Fruit fly (Drosophila melanogaster) whole organism, pupa: Measurements from ENCODE around the gene Muc12Ea.
A peak's percentile ranks its signal among the peaks of the same experiment; 100 is the strongest.

Source experiments
- CG10348 ChIP-seq: fragments of 200-800 bp; sonication (Bioruptor generic); IDR thresholded peaks from 2 replicates; pipeline ENCODE4 v1.3.6; 2022; ENCODE audit warnings: missing biosample characterization, missing genetic modification characterization
- CG12605 ChIP-seq: fragments of 200-800 bp; sonication (Bioruptor generic); IDR thresholded peaks from 2 replicates; pipeline ENCODE4 v1.3.6; 2022; ENCODE audit warnings: missing biosample characterization, missing genetic modification characterization
- CG13204 ChIP-seq: fragments of 200-800 bp; sonication (Bioruptor generic); optimal IDR thresholded peaks from 2 replicates; lab custom pipeline; 2018; ENCODE audit warnings: missing biosample characterization, mild to moderate bottlenecking, missing genetic modification characterization, moderate library complexity
- CG14655 ChIP-seq: fragments of 200-800 bp; sonication (Bioruptor generic); optimal IDR thresholded peaks from 3 replicates; lab custom pipeline; 2017; ENCODE audit warnings: mild to moderate bottlenecking, missing biosample characterization, missing genetic modification reagents, missing genetic modification characterization
- CG15710 ChIP-seq: fragments of 200-800 bp; sonication (Bioruptor generic); optimal IDR thresholded peaks from 2 replicates; lab custom pipeline; 2018; ENCODE audit warnings: missing biosample characterization, mild to moderate bottlenecking, missing genetic modification characterization, moderate library complexity
- CG17806 ChIP-seq: fragments of 200-800 bp; sonication (Bioruptor generic); optimal IDR thresholded peaks from 2 replicates; lab custom pipeline; 2018; ENCODE audit warnings: missing biosample characterization, mild to moderate bottlenecking, missing genetic modification characterization, moderate library complexity
- CG32121 ChIP-seq: fragments of 200-800 bp; sonication (Bioruptor generic); IDR thresholded peaks from 2 replicates; pipeline ENCODE4 v1.3.6; 2022; ENCODE audit warnings: missing biosample characterization, missing genetic modification characterization
- CG34367 ChIP-seq: fragments of 200-800 bp; sonication (Bioruptor generic); optimal IDR thresholded peaks from 2 replicates; lab custom pipeline; 2018; ENCODE audit warnings: missing biosample characterization, mild to moderate bottlenecking, missing genetic modification characterization
- CG4496 ChIP-seq: fragments of 200-800 bp; sonication (Bioruptor generic); IDR thresholded peaks from 3 replicates; pipeline ENCODE4 v1.3.6; 2022; ENCODE audit warnings: missing biosample characterization, missing genetic modification characterization
- CG8159 ChIP-seq: fragments of 200-800 bp; sonication (Bioruptor generic); optimal IDR thresholded peaks from 3 replicates; lab custom pipeline; 2018; ENCODE audit warnings: missing biosample characterization, mild to moderate bottlenecking, missing genetic modification characterization, moderate library complexity
- CG8301 ChIP-seq: fragments of 200-800 bp; sonication (Bioruptor generic); optimal IDR thresholded peaks from 2 replicates; lab custom pipeline; 2018; ENCODE audit warnings: missing biosample characterization, mild to moderate bottlenecking, missing genetic modification characterization
- CG9948 ChIP-seq: fragments of 200-800 bp; sonication (Bioruptor generic); optimal IDR thresholded peaks from 2 replicates; lab custom pipeline; 2018; ENCODE audit warnings: missing biosample characterization, mild to moderate bottlenecking, missing genetic modification characterization, moderate library complexity
- D1 ChIP-seq: fragments of 200-800 bp; sonication (Bioruptor generic); optimal IDR thresholded peaks from 2 replicates; lab custom pipeline; 2018; ENCODE audit warnings: missing biosample characterization, mild to moderate bottlenecking, missing genetic modification characterization, moderate library complexity
- EcR ChIP-seq: fragments of 200-800 bp; sonication (Bioruptor generic); optimal IDR thresholded peaks from 3 replicates; lab custom pipeline; 2019; ENCODE audit warnings: missing biosample characterization, missing genetic modification characterization, mild to moderate bottlenecking, moderate library complexity, missing genetic modification reagents
- Ets98B ChIP-seq: fragments of 200-800 bp; sonication (Bioruptor generic); IDR thresholded peaks from 2 replicates; pipeline ENCODE4 v1.3.6; 2022; ENCODE audit warnings: missing biosample characterization, missing genetic modification characterization
- Pif1A ChIP-seq: fragments of 200-800 bp; sonication (Bioruptor generic); optimal IDR thresholded peaks from 3 replicates; lab custom pipeline; 2016; ENCODE audit warnings: missing biosample characterization, missing genetic modification characterization
- Pif1B ChIP-seq: fragments of 200-800 bp; sonication (Bioruptor generic); optimal IDR thresholded peaks from 3 replicates; lab custom pipeline; 2016; ENCODE audit warnings: missing biosample characterization, missing genetic modification characterization
- Snoo ChIP-seq: fragments of 200-800 bp; sonication (Bioruptor generic); optimal IDR thresholded peaks from 3 replicates; lab custom pipeline; 2017; ENCODE audit warnings: missing biosample characterization, mild to moderate bottlenecking, missing genetic modification characterization, inconsistent platforms
- fd96Ca ChIP-seq: fragments of 200-800 bp; sonication (Bioruptor generic); IDR thresholded peaks from 3 replicates; pipeline ENCODE4 v1.3.6; 2022; ENCODE audit warnings: missing biosample characterization, missing genetic modification characterization
- gl ChIP-seq: fragments of 200-800 bp; sonication (Bioruptor generic); optimal IDR thresholded peaks from 2 replicates; lab custom pipeline; 2018; ENCODE audit warnings: missing biosample characterization, mild to moderate bottlenecking, missing genetic modification characterization
- rn ChIP-seq: fragments of 200-800 bp; sonication (Bioruptor generic); IDR thresholded peaks from 2 replicates; pipeline ENCODE4 v1.3.6; 2022; ENCODE audit warnings: missing biosample characterization, missing genetic modification characterization

Gene Muc12Ea

dm6 chrX:14242941-14243736 is 34.4 kb upstream of the Muc12Ea start, which contains the start of gene CG32599:
Gene CG32599, plus strand, starts transcription at chrX:14243686.
- no peak for TF ChIP-seq CG13204 (GFP tag; lab: Kevin White, UChicago)
- TF ChIP-seq D1 (tag; lab: Kevin White, UChicago): no peak
- TF ChIP-seq CG15710 (tag; lab: Kevin White, UChicago): peak; percentile 25
- TF ChIP-seq EcR (GFP tag; lab: Kevin White, UChicago): no peak
- TF ChIP-seq CG12605 (GFP tag; lab: Robert Waterston, UW): no peak
- TF ChIP-seq fd96Ca (GFP tag; lab: Robert Waterston, UW): no peak
- no peak for TF ChIP-seq CG8159 (tag; lab: Kevin White, UChicago)
- TF ChIP-seq Pif1B (GFP tag; lab: Kevin White, UChicago): no peak
- TF ChIP-seq CG9948 (tag; lab: Kevin White, UChicago): peak; percentile 10
- TF ChIP-seq CG4496: 0 out of 3 replicates have a peak, but pooled peaks have one; percentile 17
- no peak for TF ChIP-seq CG8301 (tag; lab: Kevin White, UChicago)
- peak; percentile 24 for TF ChIP-seq Ets98B (GFP tag; lab: Robert Waterston, UW)
- no peak for TF ChIP-seq rn (GFP tag; lab: Robert Waterston, UW)

- TF ChIP-seq CG10348: no peak
- no peak for TF ChIP-seq gl (tag; lab: Kevin White, UChicago)
- TF ChIP-seq CG14655 (GFP tag; lab: Kevin White, UChicago): no peak
- TF ChIP-seq CG17806: peak; percentile 8
- TF ChIP-seq fd96Ca (GFP tag; lab: Robert Waterston, UW): peak; percentile 31; the same call in 1 of the 3 replicates
- no peak for TF ChIP-seq CG13204 (GFP tag; lab: Kevin White, UChicago)
- peak; percentile 21 for TF ChIP-seq D1 (tag; lab: Kevin White, UChicago)
These were observed 30.3 kb upstream of the Muc12Ea start, which contains the start of gene mud for dm6 chrX:14247035-14247786. Gene mud, plus strand, starts transcription at chrX:14247732.

dm6 chrX:14260863-14261262 is 16.7 kb upstream of the Muc12Ea start, which contains the start of the genes CG46317 and Tat:
Gene CG46317, plus strand, starts transcription at chrX:14261223.
Gene Tat, plus strand, starts transcription at chrX:14261223.
- TF ChIP-seq rn (GFP tag; lab: Robert Waterston, UW): no peak
- TF ChIP-seq, all 21 proteins: peak for 0

DNA sequence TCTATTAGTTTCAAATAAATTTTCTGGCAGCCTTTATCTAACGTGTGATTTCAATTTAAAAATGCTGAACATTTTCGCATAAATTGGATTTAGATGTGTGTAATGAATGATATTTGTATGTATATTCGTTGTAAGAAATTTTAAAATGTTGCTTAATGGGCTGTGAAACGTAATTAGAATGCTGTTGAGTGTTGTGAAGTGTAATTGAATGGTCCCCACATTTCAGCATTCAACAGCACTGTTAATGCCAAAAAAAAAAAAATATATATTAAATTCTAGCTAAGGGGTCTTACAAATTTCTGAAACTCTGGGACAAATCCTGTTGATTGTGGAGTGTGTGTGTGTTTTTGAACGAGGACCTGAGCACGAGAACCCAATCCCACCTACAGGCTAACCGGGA is 12.4 kb upstream of the Muc12Ea start:
- no peak for TF ChIP-seq CG9948 (tag; lab: Kevin White, UChicago)
- no peak for TF ChIP-seq fd96Ca (GFP tag; lab: Robert Waterston, UW)
- no peak for TF ChIP-seq CG32121 (GFP tag; lab: Robert Waterston, UW)
- no peak for TF ChIP-seq CG8159 (tag; lab: Kevin White, UChicago)
- TF ChIP-seq CG15710 (tag; lab: Kevin White, UChicago): no peak
- no peak for TF ChIP-seq D1 (tag; lab: Kevin White, UChicago)
- TF ChIP-seq gl (tag; lab: Kevin White, UChicago): no peak
- no peak for TF ChIP-seq CG13204 (GFP tag; lab: Kevin White, UChicago)
- no peak for TF ChIP-seq CG8301 (tag; lab: Kevin White, UChicago)
- no peak for TF ChIP-seq CG34367 (tag; lab: Kevin White, UChicago)
- no peak for TF ChIP-seq rn (GFP tag; lab: Robert Waterston, UW)
- TF ChIP-seq CG4496: no peak
- TF ChIP-seq EcR (GFP tag; lab: Kevin White, UChicago): no peak
- no peak for TF ChIP-seq Snoo (tag; lab: Kevin White, UChicago)

- TF ChIP-seq CG15710 (tag; lab: Kevin White, UChicago) (no peak), rn (GFP tag; lab: Robert Waterston, UW) (no peak), D1 (tag; lab: Kevin White, UChicago) (no peak), CG12605 (GFP tag; lab: Robert Waterston, UW) (no peak), CG17806 (no peak), CG32121 (GFP tag; lab: Robert Waterston, UW) (no peak), gl (tag; lab: Kevin White, UChicago) (no peak), CG4496 (no peak), CG10348 (no peak), CG14655 (GFP tag; lab: Kevin White, UChicago) (no peak), CG13204 (GFP tag; lab: Kevin White, UChicago) (no peak), Pif1B (GFP tag; lab: Kevin White, UChicago) (no peak), CG8159 (tag; lab: Kevin White, UChicago) (no peak), Snoo (tag; lab: Kevin White, UChicago) (no peak), Pif1A (GFP tag; lab: Kevin White, UChicago) (no peak), Ets98B (GFP tag; lab: Robert Waterston, UW) (no peak), CG8301 (tag; lab: Kevin White, UChicago) (no peak), CG9948 (tag; lab: Kevin White, UChicago) (no peak), CG34367 (tag; lab: Kevin White, UChicago) (no peak), EcR (GFP tag; lab: Kevin White, UChicago) (no peak)
These were observed 11.5 kb upstream of the Muc12Ea start, which contains the start of the genes CG13404 and na for dm6 chrX:14266075-14266474. Gene CG13404, minus strand, starts transcription at chrX:14266250. Gene na, plus strand, starts transcription at chrX:14266367.
